Fruit fly (Drosophila melanogaster) whole organism, embryonic: Measurements from ENCODE around the gene mthl12.

Source experiments
- Atf6 ChIP-seq: fragments of 200-800 bp; sonication (Bioruptor generic); IDR thresholded peaks from 2 replicates; pipeline ENCODE4 v1.3.6; 2022; ENCODE audit warnings: missing biosample characterization, missing genetic modification characterization
- CG42726 ChIP-seq: fragments of 200-800 bp; sonication (Bioruptor generic); IDR thresholded peaks from 2 replicates; pipeline ENCODE4 v1.3.6; 2022; ENCODE audit warnings: missing biosample characterization, missing genetic modification characterization; ENCODE audit not compliant: partially characterized antibody
- gro ChIP-seq: fragments of 200-800 bp; sonication (Bioruptor generic); optimal IDR thresholded peaks from 2 replicates; lab custom pipeline; 2016; ENCODE audit warnings: missing biosample characterization, missing genetic modification characterization
- ken ChIP-seq: fragments of 200-800 bp; sonication (Bioruptor generic); IDR thresholded peaks from 3 replicates; pipeline ENCODE4 v1.3.6; 2022; ENCODE audit warnings: missing biosample characterization, missing genetic modification characterization
- zen2 ChIP-seq: fragments of 200-800 bp; sonication (Bioruptor generic); IDR thresholded peaks from 3 replicates; pipeline ENCODE4 v1.3.6; 2022; ENCODE audit warnings: missing biosample characterization, missing genetic modification characterization; ENCODE audit not compliant: partially characterized antibody

- TF ChIP-seq zen2 (GFP tag; lab: Robert Waterston, UW) (no peak), CG42726 (GFP tag; lab: Robert Waterston, UW) (no peak), ken (GFP tag; lab: Robert Waterston, UW) (no peak), gro (no peak), Atf6 (no peak)
These were observed 12.4 kb downstream of the mthl12 start for dm6 chr3R:13365665-13366414.
